Worm (Caenorhabditis elegans) whole organism, young adult: Measurements from ENCODE around the gene ugt-63.

ENCODE experiments used
- Y95B8A.8 ChIP-seq: fragments of 200-800 bp; sonication (Bioruptor generic); IDR thresholded peaks from 2 replicates; pipeline ENCODE4 v1.3.6; 2022; ENCODE audit warnings: missing genetic modification reagents, missing genetic modification characterization, missing compliant biosample characterization
- attf-3 ChIP-seq: fragments of 200-800 bp; sonication (Bioruptor generic); conservative IDR thresholded peaks from 2 replicates; pipeline ENCODE4 v1.3.6; 2022; ENCODE audit warnings: missing genetic modification reagents, missing genetic modification characterization, missing compliant biosample characterization
- efl-1 ChIP-seq: fragments of 150-350 bp; optimal IDR thresholded peaks from 2 replicates; lab custom pipeline; 2014; ENCODE audit warnings: missing biosample characterization, missing genetic modification reagents, missing genetic modification characterization
- egl-18 ChIP-seq: fragments of 200-800 bp; sonication (Bioruptor generic); IDR thresholded peaks from 2 replicates; pipeline ENCODE4 v1.3.6; 2022; ENCODE audit warnings: missing genetic modification reagents, missing genetic modification characterization, missing compliant biosample characterization
- rec-8 ChIP-seq, 2 experiments: sonication (generic microtip); optimal IDR thresholded peaks; 2 replicates each; lab custom pipeline; 2016; ENCODE audit warnings: mild to moderate bottlenecking in 2 of 2, missing genetic modification characterization in 2 of 2, missing genetic modification reagents in 2 of 2, missing genotype in 2 of 2, missing biosample characterization in 1 of 2, missing compliant biosample characterization in 1 of 2, moderate library complexity in 1 of 2
- snpc-3.4 ChIP-seq: sonication (generic microtip); optimal IDR thresholded peaks from 2 replicates; lab custom pipeline; 2017; ENCODE audit warnings: missing genetic modification characterization, mild to moderate bottlenecking, missing compliant biosample characterization, antibody characterized with exemption, moderate library complexity, missing genotype, missing genetic modification reagents
- unc-62 ChIP-seq: fragments of 150-350 bp; optimal IDR thresholded peaks from 2 replicates; lab custom pipeline; 2014; ENCODE audit warnings: missing biosample characterization, missing genetic modification reagents, missing genetic modification characterization

- TF ChIP-seq snpc-3.4 (no peak), efl-1 (GFP tag; lab: Kevin White, UChicago) (no peak), unc-62 (GFP tag; lab: Kevin White, UChicago) (no peak), rec-8 (tag; optimal IDR thresholded peaks at IDR 0.05; lab: Kevin White, UChicago) (no peak), egl-18 (GFP tag; lab: Robert Waterston, UW) (no peak), Y95B8A.8 (GFP tag; lab: Robert Waterston, UW) (no peak), attf-3 (GFP tag; lab: Robert Waterston, UW) (no peak)
These were observed 29.7 kb downstream of the ugt-63 start, which contains the start of gene Y58A7A.3 for ce11 chrV:5080853-5081338.
